Worm (Caenorhabditis elegans): ENCODE data around the gene flp-23.
A peak's percentile ranks its signal among the peaks of the same experiment; 100 is the strongest.

Gene flp-23

ce11 chrIII:8611282-8611681 is 39.3 kb upstream of the flp-23 start:
- TF ChIP-seq ham-2 (GFP tag; optimal IDR thresholded peaks at IDR 0.05) (no peak), mls-2 (tag; optimal IDR thresholded peaks at IDR 0.05) (no peak), nhr-237 (tag; optimal IDR thresholded peaks at IDR 0.05) (no peak), pha-4 (tag; optimal IDR thresholded peaks at IDR 0.05) (no peak), flh-1 (GFP tag; optimal IDR thresholded peaks at IDR 0.05) (no peak), unc-120 (tag; optimal IDR thresholded peaks at IDR 0.05; ENCODE audit: poor library complexity, severe bottlenecking) (no peak), lin-32 (GFP tag; optimal IDR thresholded peaks at IDR 0.05) (no peak), snpc-4 (tag; optimal IDR thresholded peaks at IDR 0.05) (no peak), bed-3 (GFP tag; optimal IDR thresholded peaks at IDR 0.05) (no peak)

ce11 chrIII:8613573-8613972 is 37.0 kb upstream of the flp-23 start:
- TF ChIP-seq tbx-8 (GFP tag; optimal IDR thresholded peaks at IDR 0.05) (no peak), nhr-28 (tag; optimal IDR thresholded peaks at IDR 0.05) (no peak), lsy-2 (tag; optimal IDR thresholded peaks at IDR 0.05) (no peak), lin-32 (GFP tag; optimal IDR thresholded peaks at IDR 0.05) (no peak), nhr-237 (tag; optimal IDR thresholded peaks at IDR 0.05) (no peak), mep-1 (tag; optimal IDR thresholded peaks at IDR 0.05) (no peak), mab-5 (tag; optimal IDR thresholded peaks at IDR 0.05) (no peak), hlh-1 (tag; optimal IDR thresholded peaks at IDR 0.05) (no peak), sptf-1 (tag; optimal IDR thresholded peaks at IDR 0.05) (no peak), elt-1 (tag; optimal IDR thresholded peaks at IDR 0.05; ENCODE audit: borderline replicate concordance, insufficient read depth) (no peak), unc-62 (GFP tag; optimal IDR thresholded peaks at IDR 0.05) (no peak), unc-120 (tag; optimal IDR thresholded peaks at IDR 0.05; ENCODE audit: poor library complexity, severe bottlenecking) (no peak), unc-39 (tag; optimal IDR thresholded peaks at IDR 0.05) (no peak), cnd-1 (tag; optimal IDR thresholded peaks at IDR 0.05) (no peak), ces-1 (GFP tag; optimal IDR thresholded peaks at IDR 0.05) (no peak), nhr-76 (tag; optimal IDR thresholded peaks at IDR 0.05) (no peak), bed-3 (GFP tag; optimal IDR thresholded peaks at IDR 0.05) (no peak), sem-2 (GFP tag; optimal IDR thresholded peaks at IDR 0.05) (no peak), ham-2 (GFP tag; optimal IDR thresholded peaks at IDR 0.05) (no peak)

ce11 chrIII:8614490-8614889 is 36.1 kb upstream of the flp-23 start, which contains the start of gene rha-2:
rha-2 (minus strand) TSS chrIII:8614569.
- TF ChIP-seq elt-3 (tag; optimal IDR thresholded peaks at IDR 0.05) (no peak), zip-8 (tag; optimal IDR thresholded peaks at IDR 0.05) (no peak), blmp-1 (tag; optimal IDR thresholded peaks at IDR 0.05) (no peak), elt-1 (tag; optimal IDR thresholded peaks at IDR 0.05; ENCODE audit: borderline replicate concordance, insufficient read depth) (no peak), nhr-28 (tag; optimal IDR thresholded peaks at IDR 0.05) (no peak), ceh-43 (GFP tag; optimal IDR thresholded peaks at IDR 0.05) (no peak), unc-120 (tag; optimal IDR thresholded peaks at IDR 0.05; ENCODE audit: poor library complexity, severe bottlenecking) (no peak), snpc-4 (tag; optimal IDR thresholded peaks at IDR 0.05) (no peak), nhr-2 (tag; optimal IDR thresholded peaks at IDR 0.05) (no peak), flh-1 (GFP tag; optimal IDR thresholded peaks at IDR 0.05) (no peak), unc-39 (tag; optimal IDR thresholded peaks at IDR 0.05) (no peak), ces-1 (GFP tag; optimal IDR thresholded peaks at IDR 0.05) (peak; percentile 83), lsy-2 (tag; optimal IDR thresholded peaks at IDR 0.05) (peak; percentile 48), drap-1 (GFP tag; optimal IDR thresholded peaks at IDR 0.05) (no peak), nhr-237 (tag; optimal IDR thresholded peaks at IDR 0.05) (peak; percentile 23)

ce11 chrIII:8616587-8616986 is 34.0 kb upstream of the flp-23 start, which contains the start of gene C06E1.11:
C06E1.11 (minus strand) TSS chrIII:8616687.
- no peak for TF ChIP-seq tbx-8 (GFP tag; optimal IDR thresholded peaks at IDR 0.05)
- no peak for TF ChIP-seq lin-13 (tag; optimal IDR thresholded peaks at IDR 0.05)
- no peak for TF ChIP-seq zip-8 (tag; optimal IDR thresholded peaks at IDR 0.05)
- TF ChIP-seq mls-2 (tag; optimal IDR thresholded peaks at IDR 0.05): no peak
- TF ChIP-seq lin-32 (GFP tag; optimal IDR thresholded peaks at IDR 0.05): no peak
- TF ChIP-seq mab-5 (tag; optimal IDR thresholded peaks at IDR 0.05): no peak
- TF ChIP-seq elt-1 (tag; optimal IDR thresholded peaks at IDR 0.05; ENCODE audit: borderline replicate concordance, insufficient read depth): no peak
- no peak for TF ChIP-seq nhr-76 (tag; optimal IDR thresholded peaks at IDR 0.05)
- TF ChIP-seq bed-3 (GFP tag; optimal IDR thresholded peaks at IDR 0.05): no peak
- no peak for TF ChIP-seq snpc-4 (tag; optimal IDR thresholded peaks at IDR 0.05)
- TF ChIP-seq elt-3 (tag; optimal IDR thresholded peaks at IDR 0.05): no peak
- TF ChIP-seq nhr-28 (tag; optimal IDR thresholded peaks at IDR 0.05): no peak
- no peak for TF ChIP-seq unc-120 (tag; optimal IDR thresholded peaks at IDR 0.05; ENCODE audit: poor library complexity, severe bottlenecking)
- TF ChIP-seq sptf-1 (tag; optimal IDR thresholded peaks at IDR 0.05): no peak
- no peak for TF ChIP-seq nhr-237 (tag; optimal IDR thresholded peaks at IDR 0.05)
